Worm (Caenorhabditis elegans) whole organism, young adult: Measurements from ENCODE around the gene str-155.

ENCODE experiments used
- dpl-1 ChIP-seq: fragments of 150-350 bp; optimal IDR thresholded peaks from 2 replicates; lab custom pipeline; 2014; ENCODE audit warnings: missing biosample characterization, missing genetic modification reagents, missing genetic modification characterization
- lin-54 ChIP-seq: fragments of 200-800 bp; sonication (Bioruptor generic); optimal IDR thresholded peaks from 2 replicates; lab custom pipeline; 2018; ENCODE audit warnings: mild to moderate bottlenecking, missing genetic modification characterization, missing compliant biosample characterization

DNA sequence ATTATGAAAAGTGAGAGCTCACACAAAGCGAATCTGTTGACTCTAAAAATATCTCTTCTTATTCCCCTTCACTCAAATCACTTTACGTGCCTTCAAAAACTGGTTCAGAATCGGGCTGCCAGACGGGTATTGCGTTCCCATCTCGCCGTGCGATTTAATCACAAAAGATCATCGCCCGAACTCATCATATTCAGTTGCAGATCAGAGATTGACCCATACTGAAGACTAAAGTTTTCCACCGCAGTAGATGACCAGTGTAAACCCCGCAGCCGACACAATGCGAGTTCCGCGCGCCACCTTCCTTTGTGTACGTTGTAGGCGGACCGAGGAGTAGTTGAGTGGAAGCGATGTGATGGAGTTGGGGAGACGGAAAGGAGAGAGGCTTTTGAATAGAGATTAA lies 35.2 kb upstream of the str-155 start:
- TF ChIP-seq dpl-1 (GFP tag; lab: Kevin White, UChicago) (no peak), lin-54 (GFP tag; lab: Kevin White, UChicago) (peak; percentile 73)
